Worm (Caenorhabditis elegans) whole organism, late embryonic: ENCODE measurements around the gene col-2.

ENCODE experiments used
- C08G9.2 ChIP-seq: sonication (generic microtip); optimal IDR thresholded peaks from 2 replicates; lab custom pipeline; 2016; ENCODE audit warnings: mild to moderate bottlenecking, missing genetic modification characterization, moderate library complexity, missing compliant biosample characterization
- F13H6.1 ChIP-seq: sonication (generic microtip); optimal IDR thresholded peaks from 2 replicates; lab custom pipeline; 2016; ENCODE audit warnings: missing genetic modification characterization, missing compliant biosample characterization
- K02D7.2 ChIP-seq: sonication (generic microtip); optimal IDR thresholded peaks from 2 replicates; lab custom pipeline; 2017; ENCODE audit warnings: mild to moderate bottlenecking, missing genetic modification characterization, missing compliant biosample characterization
- K09A11.1 ChIP-seq: sonication (generic microtip); optimal IDR thresholded peaks from 2 replicates; lab custom pipeline; 2017; ENCODE audit warnings: antibody characterized with exemption, mild to moderate bottlenecking, missing genetic modification characterization, missing compliant biosample characterization; ENCODE audit not compliant: insufficient read depth
- T23F11.4 ChIP-seq: fragments of 200-800 bp; sonication (Bioruptor generic); optimal IDR thresholded peaks from 2 replicates; lab custom pipeline; 2018; ENCODE audit warnings: mild to moderate bottlenecking, missing genetic modification characterization, missing compliant biosample characterization
- ceh-19 ChIP-seq: fragments of 200-800 bp; sonication (Bioruptor generic); optimal IDR thresholded peaks from 2 replicates; lab custom pipeline; 2018; ENCODE audit warnings: mild to moderate bottlenecking, missing genetic modification characterization, missing compliant biosample characterization
- ceh-22 ChIP-seq: sonication (generic microtip); optimal IDR thresholded peaks from 2 replicates; lab custom pipeline; 2017; ENCODE audit warnings: missing biosample characterization, missing genetic modification characterization
- ceh-24 ChIP-seq: sonication (generic microtip); optimal IDR thresholded peaks from 2 replicates; lab custom pipeline; 2016; ENCODE audit warnings: mild to moderate bottlenecking, missing genetic modification characterization, missing compliant biosample characterization
- ceh-30 ChIP-seq: fragments of 150-350 bp; optimal IDR thresholded peaks from 2 replicates; lab custom pipeline; 2014; ENCODE audit warnings: missing biosample characterization, missing genetic modification characterization
- ceh-31 ChIP-seq: sonication (generic microtip); optimal IDR thresholded peaks from 2 replicates; lab custom pipeline; 2016; ENCODE audit warnings: missing genetic modification characterization, missing compliant biosample characterization
- ceh-34 ChIP-seq: sonication (generic microtip); optimal IDR thresholded peaks from 2 replicates; lab custom pipeline; 2016; ENCODE audit warnings: mild to moderate bottlenecking, missing genetic modification characterization, missing compliant biosample characterization
- ceh-6 ChIP-seq: fragments of 200-800 bp; sonication (Bioruptor generic); optimal IDR thresholded peaks from 2 replicates; lab custom pipeline; 2018; ENCODE audit warnings: mild to moderate bottlenecking, missing genetic modification characterization, missing compliant biosample characterization
- che-1 ChIP-seq: sonication (generic microtip); optimal IDR thresholded peaks from 2 replicates; lab custom pipeline; 2016; ENCODE audit warnings: mild to moderate bottlenecking, missing genetic modification characterization, missing compliant biosample characterization
- dmd-4 ChIP-seq: sonication (generic microtip); optimal IDR thresholded peaks from 2 replicates; lab custom pipeline; 2016; ENCODE audit warnings: borderline replicate concordance, missing genetic modification characterization, missing compliant biosample characterization
- eyg-1 ChIP-seq: sonication (generic microtip); optimal IDR thresholded peaks from 2 replicates; lab custom pipeline; 2016; ENCODE audit warnings: missing genotype, missing genetic modification characterization, missing compliant biosample characterization
- gmeb-2 ChIP-seq: sonication (generic microtip); optimal IDR thresholded peaks from 2 replicates; lab custom pipeline; 2016; ENCODE audit warnings: missing genetic modification characterization, inconsistent platforms, missing compliant biosample characterization
- hlh-6 ChIP-seq: sonication (generic microtip); optimal IDR thresholded peaks from 2 replicates; lab custom pipeline; 2016; ENCODE audit warnings: missing genotype, missing genetic modification characterization, missing compliant biosample characterization
- lin-11 ChIP-seq: fragments of 200-800 bp; sonication (Bioruptor generic); optimal IDR thresholded peaks from 2 replicates; lab custom pipeline; 2018; ENCODE audit warnings: mild to moderate bottlenecking, missing genetic modification characterization, missing compliant biosample characterization
- nfya-1 ChIP-seq: sonication (generic microtip); optimal IDR thresholded peaks from 2 replicates; lab custom pipeline; 2017; ENCODE audit warnings: missing genetic modification characterization, mild to moderate bottlenecking, missing compliant biosample characterization, antibody characterized with exemption, moderate library complexity
- nhr-11 ChIP-seq: fragments of 150-350 bp; optimal IDR thresholded peaks from 2 replicates; lab custom pipeline; 2014; ENCODE audit warnings: missing biosample characterization, missing genetic modification characterization
- nhr-232 ChIP-seq: sonication (generic microtip); optimal IDR thresholded peaks from 2 replicates; lab custom pipeline; 2016; ENCODE audit warnings: missing genetic modification characterization, missing compliant biosample characterization
- npax-4 ChIP-seq: sonication (generic microtip); optimal IDR thresholded peaks from 2 replicates; lab custom pipeline; 2016; ENCODE audit warnings: missing genetic modification characterization, missing compliant biosample characterization
- pag-3 ChIP-seq: sonication (generic microtip); optimal IDR thresholded peaks from 2 replicates; lab custom pipeline; 2016; ENCODE audit warnings: missing compliant biosample characterization, missing genetic modification characterization, borderline replicate concordance
- pax-1 ChIP-seq: fragments of 150-350 bp; optimal IDR thresholded peaks from 2 replicates; lab custom pipeline; 2014; ENCODE audit warnings: missing biosample characterization, missing genetic modification characterization
- pqm-1 ChIP-seq: sonication (generic microtip); optimal IDR thresholded peaks from 2 replicates; lab custom pipeline; 2016; ENCODE audit warnings: missing genetic modification characterization, missing compliant biosample characterization
- ref-2 ChIP-seq: sonication (generic microtip); optimal IDR thresholded peaks from 2 replicates; lab custom pipeline; 2016; ENCODE audit warnings: missing genetic modification characterization, missing compliant biosample characterization
- sox-2 ChIP-seq: fragments of 200-800 bp; sonication (Bioruptor generic); IDR thresholded peaks from 2 replicates; pipeline ENCODE4 v1.3.6; 2022; ENCODE audit warnings: missing genetic modification reagents, missing genetic modification characterization, missing compliant biosample characterization
- tbx-7 ChIP-seq: sonication (generic microtip); optimal IDR thresholded peaks from 2 replicates; lab custom pipeline; 2016; ENCODE audit warnings: missing genotype, missing genetic modification characterization, missing compliant biosample characterization
- ttx-3 ChIP-seq: sonication (generic microtip); optimal IDR thresholded peaks from 2 replicates; lab custom pipeline; 2016; ENCODE audit warnings: missing genetic modification reagents, missing genetic modification characterization, missing compliant biosample characterization
- unc-3 ChIP-seq, 2 experiments: fragments of 200-800 bp in 1 of 2; sonication (Bioruptor generic) in 1 of 2; sonication (generic microtip) in 1 of 2; conservative IDR thresholded peaks in 1 of 2; optimal IDR thresholded peaks in 1 of 2; 2 replicates each; pipeline versions ENCODE4 v1.3.6 to Lab custom; 2016 to 2022; ENCODE audit warnings: missing compliant biosample characterization in 2 of 2, missing genetic modification characterization in 2 of 2, missing genetic modification reagents in 1 of 2
- unc-42 ChIP-seq: sonication (generic microtip); optimal IDR thresholded peaks from 2 replicates; lab custom pipeline; 2016; ENCODE audit warnings: missing genotype, missing genetic modification characterization, missing compliant biosample characterization
- unc-55 ChIP-seq: sonication (generic microtip); optimal IDR thresholded peaks from 2 replicates; lab custom pipeline; 2017; ENCODE audit warnings: missing biosample characterization, missing genetic modification reagents, missing genetic modification characterization
- zip-5 ChIP-seq: sonication (generic microtip); optimal IDR thresholded peaks from 2 replicates; lab custom pipeline; 2016; ENCODE audit warnings: missing genetic modification characterization, missing compliant biosample characterization

Gene col-2

ce11 chrIV:10048268-10048667 is 37.0 kb downstream of the col-2 start:
- TF ChIP-seq pag-3 (tag; lab: Kevin White, UChicago) = no peak
- TF ChIP-seq ceh-31 = no peak
- TF ChIP-seq gmeb-2 = no peak

DNA sequence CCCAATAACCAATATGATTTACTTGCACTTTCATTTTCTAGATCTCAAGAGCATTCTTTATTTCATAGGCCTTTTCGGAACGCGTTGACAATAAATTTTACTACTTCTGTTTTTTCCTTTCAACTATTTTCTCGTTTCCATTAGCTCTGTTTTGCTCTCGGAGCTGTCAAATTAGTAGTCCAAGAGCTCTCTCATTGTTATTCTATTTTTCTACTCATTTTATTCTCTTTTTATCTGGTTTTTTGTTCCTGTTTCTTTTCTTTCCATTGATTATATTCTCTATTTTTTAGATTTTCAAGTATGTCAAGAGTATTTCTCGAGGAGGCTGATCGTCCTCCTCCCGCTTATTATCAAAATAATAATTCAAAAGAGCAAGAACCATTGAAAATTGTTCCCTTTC is 38.1 kb downstream of the col-2 start, which contains the start of gene T04B2.3:
T04B2.3 (plus strand) TSS at position 301 of the 400 bp plus-strand sequence.
- no peak for TF ChIP-seq ceh-19 (GFP tag; lab: Kevin White, UChicago)
- no peak for TF ChIP-seq T23F11.4 (GFP tag; lab: Kevin White, UChicago)
- no peak for TF ChIP-seq nfya-1 (tag; lab: Kevin White, UChicago)
- TF ChIP-seq unc-3 (GFP tag; conservative IDR thresholded peaks at IDR 0.05; lab: Robert Waterston, UW) = no peak
- no peak for TF ChIP-seq unc-3 (tag; optimal IDR thresholded peaks at IDR 0.05; lab: Kevin White, UChicago)
- no peak for TF ChIP-seq C08G9.2 (tag; lab: Kevin White, UChicago)
- TF ChIP-seq nhr-11 (tag; lab: Kevin White, UChicago) = no peak
- TF ChIP-seq npax-4 (tag; lab: Kevin White, UChicago) = no peak
- no peak for TF ChIP-seq ref-2
- no peak for TF ChIP-seq lin-11 (tag; lab: Kevin White, UChicago)
- no peak for TF ChIP-seq sox-2 (GFP tag; lab: Robert Waterston, UW)
- no peak for TF ChIP-seq zip-5 (tag; lab: Kevin White, UChicago)
- no peak for TF ChIP-seq pag-3 (tag; lab: Kevin White, UChicago)
- TF ChIP-seq ceh-30 (tag; lab: Kevin White, UChicago) = no peak
- no peak for TF ChIP-seq ceh-6 (GFP tag; lab: Kevin White, UChicago)
- no peak for TF ChIP-seq dmd-4 (tag; lab: Kevin White, UChicago)
- TF ChIP-seq F13H6.1 (tag; lab: Kevin White, UChicago) = no peak
- TF ChIP-seq pqm-1 (tag; lab: Kevin White, UChicago) = no peak
- no peak for TF ChIP-seq pax-1 (tag; lab: Kevin White, UChicago)
- TF ChIP-seq hlh-6 (tag; lab: Kevin White, UChicago) = no peak

DNA sequence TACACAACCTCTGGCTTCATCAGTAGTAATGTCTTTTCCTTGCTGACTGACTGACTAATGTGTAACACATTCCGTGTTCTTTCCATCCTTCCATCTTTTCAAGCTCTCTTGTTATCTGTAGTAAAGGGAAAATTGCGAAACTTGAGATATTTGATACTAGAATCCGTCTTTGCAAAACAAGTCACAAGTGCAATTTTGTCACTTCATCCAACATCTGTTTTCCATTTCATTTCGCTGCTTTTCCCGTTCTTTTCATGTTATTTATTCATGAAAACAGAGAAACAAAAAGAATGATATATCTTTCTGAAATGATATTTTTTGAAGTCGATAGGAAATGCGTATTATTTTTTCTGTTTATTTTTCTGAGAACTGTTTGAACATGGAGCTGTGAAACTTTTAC is 39.2 kb downstream of the col-2 start:
- TF ChIP-seq K09A11.1 (no peak), zip-5 (tag; lab: Kevin White, UChicago) (no peak), K02D7.2 (tag; lab: Kevin White, UChicago) (no peak)
- TF ChIP-seq, all 69 proteins: peak for 0

DNA sequence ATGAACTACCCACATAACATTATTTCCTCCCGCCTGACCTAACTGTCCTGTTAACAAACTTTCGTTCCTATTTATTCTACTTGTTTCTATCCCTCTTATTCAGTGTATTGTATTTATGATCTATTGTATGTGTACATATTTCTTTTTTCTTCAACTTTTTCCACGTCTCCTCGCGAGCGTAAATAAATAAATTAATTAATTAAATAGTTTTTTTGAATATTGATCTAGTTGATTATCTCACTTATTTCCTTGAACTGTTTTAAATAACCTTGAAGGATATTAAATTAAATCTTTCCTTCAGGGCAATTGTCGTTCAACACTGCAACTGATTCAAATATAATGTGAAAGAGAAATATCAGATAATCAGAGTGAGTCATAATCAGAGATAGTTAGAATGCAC is 42.4 kb downstream of the col-2 start, which contains the start of gene frk-1:
frk-1 (plus strand) TSS at position 301 of the 400 bp plus-strand sequence.
- TF ChIP-seq unc-42 (tag; lab: Kevin White, UChicago) (no peak), gmeb-2 (no peak), zip-5 (tag; lab: Kevin White, UChicago) (no peak), ceh-22 (tag; lab: Kevin White, UChicago) (no peak), unc-55 (GFP tag; lab: Kevin White, UChicago) (no peak), pax-1 (tag; lab: Kevin White, UChicago) (no peak), K02D7.2 (tag; lab: Kevin White, UChicago) (no peak), ceh-34 (tag; lab: Kevin White, UChicago) (no peak), ceh-24 (tag; lab: Kevin White, UChicago) (no peak), tbx-7 (tag; lab: Kevin White, UChicago) (no peak), unc-3 (GFP tag; conservative IDR thresholded peaks at IDR 0.05; lab: Robert Waterston, UW) (no peak), unc-3 (tag; optimal IDR thresholded peaks at IDR 0.05; lab: Kevin White, UChicago) (no peak), nhr-232 (no peak), F13H6.1 (tag; lab: Kevin White, UChicago) (no peak), che-1 (tag; lab: Kevin White, UChicago) (no peak), ceh-31 (no peak), eyg-1 (tag; lab: Kevin White, UChicago) (no peak), pag-3 (tag; lab: Kevin White, UChicago) (no peak), C08G9.2 (tag; lab: Kevin White, UChicago) (no peak), ttx-3 (no peak)
